Worm (Caenorhabditis elegans): ENCODE data around the gene C34F11.2.

DNA sequence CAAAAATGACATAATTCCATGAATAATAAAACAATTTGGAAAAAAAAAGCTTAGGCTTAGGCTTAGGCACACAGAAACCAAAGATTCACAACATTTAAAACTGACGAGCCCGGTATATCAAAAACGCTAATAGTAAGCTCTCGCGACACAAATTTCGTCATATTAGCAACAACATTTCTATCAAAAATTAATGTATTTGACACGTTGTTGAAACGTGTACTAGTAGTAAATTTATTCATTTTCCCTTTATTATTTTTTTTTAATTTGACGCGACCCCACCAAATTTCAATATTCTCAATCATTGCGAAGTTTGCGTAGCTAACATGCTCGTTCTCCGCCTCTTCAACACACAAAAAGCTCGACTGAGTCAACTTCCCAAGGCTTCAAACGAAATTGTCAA is at the start of gene C34F11.2:
- no peak for TF ChIP-seq D1046.2 (GFP tag; IDR thresholded peaks at IDR 0.05)
- TF ChIP-seq skn-1 (tag; optimal IDR thresholded peaks at IDR 0.05), result no peak
- no peak for TF ChIP-seq ztf-11 (tag; optimal IDR thresholded peaks at IDR 0.05)
- TF ChIP-seq lir-3 (tag; optimal IDR thresholded peaks at IDR 0.05), result no peak
- no peak for TF ChIP-seq aly-2 (tag; optimal IDR thresholded peaks at IDR 0.05)
- TF ChIP-seq nhr-237 (tag; optimal IDR thresholded peaks at IDR 0.05), result no peak
- TF ChIP-seq unc-62 (GFP tag; optimal IDR thresholded peaks at IDR 0.05 in 1 of 2), result no peak
- no peak for TF ChIP-seq unc-62 (tag; optimal IDR thresholded peaks at IDR 0.05)
- no peak for TF ChIP-seq ama-1 (optimal IDR thresholded peaks at IDR 0.05)
- no peak for TF ChIP-seq mdt-29 (GFP tag; IDR thresholded peaks at IDR 0.05)
- TF ChIP-seq pha-4 (GFP tag; IDR thresholded peaks at IDR 0.05), result no peak
- no peak for TF ChIP-seq pha-4 (tag; optimal IDR thresholded peaks at IDR 0.05)
- no peak for TF ChIP-seq nhr-28 (tag; optimal IDR thresholded peaks at IDR 0.05)
- TF ChIP-seq daf-19 (GFP tag; conservative IDR thresholded peaks at IDR 0.05), result no peak
- TF ChIP-seq nhr-76 (tag; optimal IDR thresholded peaks at IDR 0.05), result no peak

All from whole organism, L4 larva.